Worm (Caenorhabditis elegans): ENCODE results near the gene nhr-242.

- TF ChIP-seq med-1 (GFP tag; optimal IDR thresholded peaks at IDR 0.05; ENCODE audit: insufficient read depth) (no peak), tab-1 (GFP tag; IDR thresholded peaks at IDR 0.05) (no peak)
Observed at ce11 chrIV:2610409-2610808, 29.0 kb upstream of the nhr-242 start, which contains the start of gene Y69A2AR.32.
